Fruit fly (Drosophila melanogaster): ENCODE data around the gene Cht11.

The Cht11 gene

DNA sequence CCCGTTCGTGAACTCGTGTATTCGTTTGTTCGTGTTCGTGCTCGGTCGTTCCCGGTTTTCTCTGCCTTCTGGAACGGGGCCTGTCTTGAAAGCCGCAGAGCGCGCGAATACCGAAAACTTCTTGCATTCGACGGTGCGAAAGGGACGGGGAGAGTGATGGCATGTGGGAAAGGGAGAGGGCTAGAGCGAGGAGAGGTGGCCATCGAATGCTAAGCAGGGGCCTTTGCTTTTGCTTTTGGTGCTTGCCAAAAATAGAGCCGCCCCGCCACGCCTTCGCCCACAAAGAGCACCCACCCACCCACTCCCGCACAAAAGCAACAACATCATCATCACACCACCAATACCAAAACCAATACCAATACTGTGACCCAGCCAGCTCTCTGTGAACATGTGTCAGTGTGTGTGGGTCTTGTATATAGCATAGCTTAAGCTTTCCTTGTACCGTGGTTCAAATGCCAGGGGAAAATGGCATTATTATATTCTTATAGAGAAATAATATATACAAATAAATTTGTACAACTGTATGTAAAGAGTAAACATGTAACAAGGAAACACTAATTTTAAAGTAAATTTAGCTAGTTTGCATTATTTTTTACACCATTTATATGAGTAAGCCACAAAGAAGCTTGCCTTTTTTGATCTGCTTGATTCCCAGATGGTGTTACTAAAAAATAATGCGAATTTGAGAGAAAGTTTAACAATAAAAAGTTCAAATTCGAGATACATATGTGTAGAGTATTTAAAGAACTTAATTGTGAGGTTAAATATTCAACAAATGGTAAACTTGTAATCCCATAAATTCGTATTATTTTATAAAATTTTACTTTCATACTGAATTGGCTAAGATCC lies 18.1 kb upstream of the Cht11 start, which contains the start of gene CG14434 (continued):
- no peak for TF ChIP-seq MBD-R2 (GFP tag; IDR thresholded peaks at IDR 0.05)
- TF ChIP-seq CG10147 (GFP tag; optimal IDR thresholded peaks at IDR 0.05): peak; percentile 67
- no peak for TF ChIP-seq stc (GFP tag; IDR thresholded peaks at IDR 0.05)
- TF ChIP-seq E2f2 (GFP tag; IDR thresholded peaks at IDR 0.05): peak; percentile 41; the same call in 1 of the 2 replicates
- TF ChIP-seq tll (GFP tag; optimal IDR thresholded peaks at IDR 0.05): no peak
- no peak for TF ChIP-seq CG16779 (GFP tag; IDR thresholded peaks at IDR 0.05)
- TF ChIP-seq H15 (GFP tag; IDR thresholded peaks at IDR 0.05): no peak; the same call in 1 of the 3 replicates
- TF ChIP-seq row (GFP tag; IDR thresholded peaks at IDR 0.05): peak; percentile 74
- TF ChIP-seq Vsx1 (GFP tag; optimal IDR thresholded peaks at IDR 0.05): peak; percentile 65
- peak; percentile 28 for TF ChIP-seq CG33213 (GFP tag; optimal IDR thresholded peaks at IDR 0.05)
- TF ChIP-seq CG6689 (GFP tag; IDR thresholded peaks at IDR 0.05): peak; percentile 72
- peak; percentile 74 for TF ChIP-seq CG1602 (GFP tag; optimal IDR thresholded peaks at IDR 0.05)
- TF ChIP-seq Doc3 (GFP tag; IDR thresholded peaks at IDR 0.05; ENCODE audit: partially characterized antibody): no peak
- TF ChIP-seq chinmo (GFP tag; IDR thresholded peaks at IDR 0.05; ENCODE audit: partially characterized antibody): peak; percentile 61; the same call in 1 of the 4 replicates
- peak; percentile 82 for TF ChIP-seq Abd-B (GFP tag; optimal IDR thresholded peaks at IDR 0.05)
- TF ChIP-seq bab2 (GFP tag; optimal IDR thresholded peaks at IDR 0.05): peak; percentile 63
- peak; percentile 60 for TF ChIP-seq D19B (GFP tag; optimal IDR thresholded peaks at IDR 0.05)
- no peak for TF ChIP-seq ftz-f1 (GFP tag; optimal IDR thresholded peaks at IDR 0.05)
- TF ChIP-seq pnt (GFP tag; optimal IDR thresholded peaks at IDR 0.05): no peak
- TF ChIP-seq eyg (GFP tag; optimal IDR thresholded peaks at IDR 0.05): no peak
- peak; percentile 53; the same call in 2 of the 3 replicates for TF ChIP-seq CG7357 (GFP tag; IDR thresholded peaks at IDR 0.05)
- TF ChIP-seq CG7556 (GFP tag; optimal IDR thresholded peaks at IDR 0.05): peak; percentile 96
- TF ChIP-seq CG6854 (GFP tag; optimal IDR thresholded peaks at IDR 0.05): peak; percentile 62
- no peak for TF ChIP-seq fd102C (GFP tag; optimal IDR thresholded peaks at IDR 0.05)
- peak; percentile 31 for TF ChIP-seq CG1792 (GFP tag; optimal IDR thresholded peaks at IDR 0.05)
- no peak for TF ChIP-seq Hr39 (optimal IDR thresholded peaks at IDR 0.05)
- peak; percentile 64 for TF ChIP-seq Spps (tag; optimal IDR thresholded peaks at IDR 0.05)
- TF ChIP-seq lilli (GFP tag; optimal IDR thresholded peaks at IDR 0.05): peak; percentile 74
- TF ChIP-seq Antp (GFP tag; optimal IDR thresholded peaks at IDR 0.05): peak; percentile 26
- no peak for TF ChIP-seq en (GFP tag; optimal IDR thresholded peaks at IDR 0.05)
- TF ChIP-seq lola (GFP tag; optimal IDR thresholded peaks at IDR 0.05): peak in 2 of 3 experiments; percentile 14 to 94
- TF ChIP-seq Ada2b (GFP tag; IDR thresholded peaks at IDR 0.05): peak; percentile 48
- peak; percentile 14 for TF ChIP-seq gro (GFP tag; optimal IDR thresholded peaks at IDR 0.05)
- TF ChIP-seq slbo (GFP tag; IDR thresholded peaks at IDR 0.05): peak; percentile 50
- TF ChIP-seq CG11723 (GFP tag; optimal IDR thresholded peaks at IDR 0.05): peak; percentile 85
- TF ChIP-seq CG13287 (GFP tag; IDR thresholded peaks at IDR 0.05; ENCODE audit: partially characterized antibody): no peak
- TF ChIP-seq Usf (GFP tag; optimal IDR thresholded peaks at IDR 0.05): peak; percentile 75
- peak; percentile 22 for TF ChIP-seq CG17186 (GFP tag; optimal IDR thresholded peaks at IDR 0.05)
- peak; percentile 55 for TF ChIP-seq chn (GFP tag; optimal IDR thresholded peaks at IDR 0.05)
- no peak for TF ChIP-seq Dfd (GFP tag; optimal IDR thresholded peaks at IDR 0.05)
- TF ChIP-seq CG3281 (GFP tag; optimal IDR thresholded peaks at IDR 0.05): peak; percentile 82
- no peak for TF ChIP-seq Hey (tag; optimal IDR thresholded peaks at IDR 0.05)
- TF ChIP-seq dm (GFP tag; optimal IDR thresholded peaks at IDR 0.05): no peak
- no peak for TF ChIP-seq lov (optimal IDR thresholded peaks at IDR 0.05)
- TF ChIP-seq lov (GFP tag; IDR thresholded peaks at IDR 0.05): no peak
- TF ChIP-seq prd (optimal IDR thresholded peaks at IDR 0.05): no peak
- peak; percentile 64; the same call in 2 of the 3 replicates for TF ChIP-seq prd (GFP tag; IDR thresholded peaks at IDR 0.05)
- TF ChIP-seq NC2β (GFP tag; optimal IDR thresholded peaks at IDR 0.05): peak; percentile 55
- peak; percentile 28 for TF ChIP-seq exex (tag; optimal IDR thresholded peaks at IDR 0.05)
- peak; percentile 98 for TF ChIP-seq CG17361 (GFP tag; IDR thresholded peaks at IDR 0.05)
